Worm (Caenorhabditis elegans): ENCODE data around the gene F54E4.2.
A peak's percentile ranks its signal among the peaks of the same experiment; 100 is the strongest.

The F54E4.2 gene

ce11 chrX:14589051-14589736 is 39.5 kb downstream of the F54E4.2 start, which contains the start of the genes C44H4.4 and tap-1:
Gene C44H4.4 (minus strand): TSS chrX:14589101.
Gene tap-1 (plus strand): TSS chrX:14589624.
- TF ChIP-seq lin-11 (tag; optimal IDR thresholded peaks at IDR 0.05): peak; percentile 37
- TF ChIP-seq dmd-4 (tag; optimal IDR thresholded peaks at IDR 0.05): no peak
- TF ChIP-seq lsy-2 (tag; optimal IDR thresholded peaks at IDR 0.05): peak in 1 of 2 experiments; percentile 9
- TF ChIP-seq C34F6.9 (tag; optimal IDR thresholded peaks at IDR 0.05): peak; percentile 43
- TF ChIP-seq crh-2 (tag; optimal IDR thresholded peaks at IDR 0.05): peak; percentile 2
- peak; percentile 19 for TF ChIP-seq F13H6.1 (tag; optimal IDR thresholded peaks at IDR 0.05)
- peak; percentile 78 for TF ChIP-seq unc-55 (GFP tag; optimal IDR thresholded peaks at IDR 0.05)
- TF ChIP-seq nhr-21 (tag; optimal IDR thresholded peaks at IDR 0.05): no peak
- no peak for TF ChIP-seq nhr-129 (tag; optimal IDR thresholded peaks at IDR 0.05)
- TF ChIP-seq sma-3 (GFP tag; optimal IDR thresholded peaks at IDR 0.05): no peak
- TF ChIP-seq ztf-1 (GFP tag; conservative IDR thresholded peaks at IDR 0.05): no peak
- TF ChIP-seq fos-1 (tag; optimal IDR thresholded peaks at IDR 0.05): peak; percentile 44

- no peak for TF ChIP-seq F13H6.1 (tag; optimal IDR thresholded peaks at IDR 0.05)
- TF ChIP-seq nhr-21 (tag; optimal IDR thresholded peaks at IDR 0.05): peak; percentile 33
These were observed 44.4 kb downstream of the F54E4.2 start for ce11 chrX:14584335-14584734.

ce11 chrX:14581429-14581828 is 47.3 kb downstream of the F54E4.2 start, which contains the start of gene sym-1:
Gene sym-1 (plus strand): TSS chrX:14581622.
- TF ChIP-seq sem-4 (tag; optimal IDR thresholded peaks at IDR 0.05): peak; percentile 25
- no peak for TF ChIP-seq nhr-11 (tag; optimal IDR thresholded peaks at IDR 0.05)
- TF ChIP-seq nhr-10 (tag; optimal IDR thresholded peaks at IDR 0.05): no peak
- peak; percentile 7 for TF ChIP-seq sma-3 (GFP tag; optimal IDR thresholded peaks at IDR 0.05)
- peak; percentile 2 for TF ChIP-seq nhr-25 (tag; optimal IDR thresholded peaks at IDR 0.05)
- TF ChIP-seq ceh-16 (tag; optimal IDR thresholded peaks at IDR 0.05): peak; percentile 60
- TF ChIP-seq crh-2 (tag; optimal IDR thresholded peaks at IDR 0.05): no peak
- no peak for TF ChIP-seq unc-39 (tag; optimal IDR thresholded peaks at IDR 0.05)
- no peak for TF ChIP-seq unc-55 (GFP tag; optimal IDR thresholded peaks at IDR 0.05)
- peak; percentile 18 for TF ChIP-seq fos-1 (tag; optimal IDR thresholded peaks at IDR 0.05)
- TF ChIP-seq unc-62 (GFP tag; optimal IDR thresholded peaks at IDR 0.05): no peak
- peak; percentile 37 for TF ChIP-seq blmp-1 (tag; optimal IDR thresholded peaks at IDR 0.05; ENCODE audit: insufficient read depth)
- TF ChIP-seq R02D3.7 (tag; optimal IDR thresholded peaks at IDR 0.05): no peak
- TF ChIP-seq alr-1 (tag; optimal IDR thresholded peaks at IDR 0.05): no peak
- peak in 1 of 2 experiments; percentile 12 for TF ChIP-seq lsy-2 (tag; optimal IDR thresholded peaks at IDR 0.05)
- peak; percentile 62 for TF ChIP-seq sma-9 (GFP tag; optimal IDR thresholded peaks at IDR 0.05)
- no peak for TF ChIP-seq sma-9 (tag; optimal IDR thresholded peaks at IDR 0.05)
- TF ChIP-seq elt-1 (tag; optimal IDR thresholded peaks at IDR 0.05): peak; percentile 22
- no peak for TF ChIP-seq nhr-6 (tag; optimal IDR thresholded peaks at IDR 0.05)
- TF ChIP-seq lin-39 (tag; optimal IDR thresholded peaks at IDR 0.05): no peak
- peak; percentile 64 for TF ChIP-seq nhr-21 (tag; optimal IDR thresholded peaks at IDR 0.05)
- TF ChIP-seq elt-3 (tag; optimal IDR thresholded peaks at IDR 0.05): no peak

ce11 chrX:14580853-14581252 is 47.9 kb downstream of the F54E4.2 start:
- TF ChIP-seq blmp-1 (tag; optimal IDR thresholded peaks at IDR 0.05; ENCODE audit: insufficient read depth) (peak; percentile 78), nhr-237 (tag; optimal IDR thresholded peaks at IDR 0.05) (no peak)

- no peak for TF ChIP-seq ztf-11 (tag; optimal IDR thresholded peaks at IDR 0.05)
- no peak for TF ChIP-seq nhr-6 (tag; optimal IDR thresholded peaks at IDR 0.05)
- no peak for TF ChIP-seq peb-1 (tag; optimal IDR thresholded peaks at IDR 0.05)
- no peak for TF ChIP-seq zag-1 (tag; optimal IDR thresholded peaks at IDR 0.05)
- no peak for TF ChIP-seq F13H6.1 (tag; optimal IDR thresholded peaks at IDR 0.05)
- no peak for TF ChIP-seq nhr-21 (tag; optimal IDR thresholded peaks at IDR 0.05)
- no peak for TF ChIP-seq nhr-23 (tag; optimal IDR thresholded peaks at IDR 0.05)
- no peak for TF ChIP-seq unc-62 (GFP tag; optimal IDR thresholded peaks at IDR 0.05)
- no peak for TF ChIP-seq lsy-2 (tag; optimal IDR thresholded peaks at IDR 0.05)
- no peak for TF ChIP-seq nhr-10 (tag; optimal IDR thresholded peaks at IDR 0.05)
- no peak for TF ChIP-seq ztf-1 (GFP tag; conservative IDR thresholded peaks at IDR 0.05)
- no peak for TF ChIP-seq sem-4 (tag; optimal IDR thresholded peaks at IDR 0.05)
- no peak for TF ChIP-seq unc-39 (tag; optimal IDR thresholded peaks at IDR 0.05)
- TF ChIP-seq ZK546.5 (tag; optimal IDR thresholded peaks at IDR 0.05): no peak
- no peak for TF ChIP-seq nhr-12 (tag; optimal IDR thresholded peaks at IDR 0.05)
- TF ChIP-seq ztf-4 (tag; optimal IDR thresholded peaks at IDR 0.05): no peak
These were observed 51.1 kb downstream of the F54E4.2 start, which contains the start of gene let-4 for ce11 chrX:14577579-14578127. Gene let-4 (plus strand): TSS chrX:14577935.

Measured in whole organism, L2 larva.